Worm (Caenorhabditis elegans): ENCODE results near the gene rps-12.

DNA sequence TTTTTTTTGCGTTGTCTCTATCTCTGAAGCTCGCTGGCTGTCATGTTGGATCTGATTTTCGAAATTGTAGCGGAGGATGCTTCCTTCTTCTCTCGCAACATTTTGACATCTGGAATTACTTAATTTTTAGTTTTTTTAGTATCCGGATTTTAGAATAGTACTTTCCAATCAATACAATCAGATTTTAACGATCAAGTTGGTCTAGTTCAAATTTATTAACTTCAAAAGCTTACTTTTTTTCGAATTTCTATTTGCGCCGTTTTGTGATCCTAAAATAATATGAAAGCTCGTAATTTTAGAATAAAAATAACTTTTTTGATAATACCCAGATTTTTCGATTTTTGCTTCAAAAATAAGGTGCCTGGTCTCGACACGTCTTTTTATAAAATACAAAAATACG lies 30.9 kb downstream of the rps-12 start, which contains the start of gene B0336.12:
- TF ChIP-seq cog-1 (tag; optimal IDR thresholded peaks at IDR 0.05) (no peak), klf-2 (GFP tag; conservative IDR thresholded peaks at IDR 0.05) (no peak)
